Worm (Caenorhabditis elegans): ENCODE data around the gene ubc-1.

The ubc-1 gene

DNA sequence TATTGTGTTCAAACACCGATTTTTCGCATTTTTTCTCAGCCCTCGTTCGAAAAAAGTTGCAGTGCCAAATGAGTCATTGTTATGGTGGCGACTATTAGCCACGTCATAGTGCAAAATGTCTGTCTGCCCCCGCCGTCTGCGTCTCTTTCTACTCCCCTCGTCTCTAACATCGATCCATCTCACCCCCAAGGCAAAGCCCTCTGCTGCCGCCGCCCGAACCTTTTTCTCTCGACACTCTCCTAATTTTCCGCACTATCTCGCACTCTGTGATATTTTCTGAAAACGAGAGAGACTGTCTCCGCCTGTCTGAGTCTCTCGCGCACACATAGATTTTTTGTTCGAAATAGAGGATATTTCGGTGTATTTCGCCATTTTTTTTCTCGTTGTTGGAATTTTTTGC lies 9.7 kb upstream of the ubc-1 start:
- TF ChIP-seq ham-2 (GFP tag; optimal IDR thresholded peaks at IDR 0.05) (peak; percentile 17), ztf-11 (tag; optimal IDR thresholded peaks at IDR 0.05) (no peak), nhr-237 (tag; optimal IDR thresholded peaks at IDR 0.05) (peak; percentile 17), nhr-2 (tag; optimal IDR thresholded peaks at IDR 0.05) (no peak), unc-120 (tag; optimal IDR thresholded peaks at IDR 0.05; ENCODE audit: poor library complexity, severe bottlenecking) (peak; percentile 36), lsy-2 (tag; optimal IDR thresholded peaks at IDR 0.05) (no peak), unc-62 (GFP tag; optimal IDR thresholded peaks at IDR 0.05) (peak; percentile 19), zip-8 (tag; optimal IDR thresholded peaks at IDR 0.05) (no peak), ces-1 (GFP tag; optimal IDR thresholded peaks at IDR 0.05) (peak; percentile 56)

DNA sequence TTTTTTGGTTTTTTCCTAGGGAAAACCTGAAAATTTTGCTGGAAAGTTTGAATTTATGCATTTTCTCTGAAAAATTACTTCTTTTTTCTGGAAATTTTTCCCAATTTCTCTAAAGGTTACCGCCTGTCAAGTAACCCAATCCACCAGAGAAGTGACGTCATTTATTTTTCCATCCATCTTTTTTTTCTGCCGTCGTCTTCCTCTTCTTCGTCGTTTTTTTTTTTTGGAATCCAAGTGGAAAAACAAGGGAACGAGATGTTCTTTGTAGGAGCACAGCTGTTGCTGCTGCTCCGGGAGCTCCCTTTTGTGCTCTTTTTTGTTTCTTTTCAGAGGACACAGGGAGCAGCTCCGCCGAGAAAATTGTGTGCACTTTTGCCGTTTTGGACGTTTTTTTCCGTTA lies 8.5 kb upstream of the ubc-1 start:
- TF ChIP-seq sem-2 (GFP tag; optimal IDR thresholded peaks at IDR 0.05) (no peak), nhr-12 (tag; optimal IDR thresholded peaks at IDR 0.05) (no peak), blmp-1 (tag; optimal IDR thresholded peaks at IDR 0.05) (no peak), nhr-28 (tag; optimal IDR thresholded peaks at IDR 0.05) (no peak), lin-13 (tag; optimal IDR thresholded peaks at IDR 0.05) (no peak), nhr-237 (tag; optimal IDR thresholded peaks at IDR 0.05) (no peak), pha-4 (tag; optimal IDR thresholded peaks at IDR 0.05) (no peak), nhr-76 (tag; optimal IDR thresholded peaks at IDR 0.05) (no peak), ham-2 (GFP tag; optimal IDR thresholded peaks at IDR 0.05) (no peak), ceh-43 (GFP tag; optimal IDR thresholded peaks at IDR 0.05) (no peak), ceh-83 (GFP tag; optimal IDR thresholded peaks at IDR 0.05) (no peak), nhr-2 (tag; optimal IDR thresholded peaks at IDR 0.05) (no peak), ceh-39 (tag; optimal IDR thresholded peaks at IDR 0.05) (no peak), ztf-11 (tag; optimal IDR thresholded peaks at IDR 0.05) (no peak), elt-3 (tag; optimal IDR thresholded peaks at IDR 0.05) (no peak), hlh-1 (tag; optimal IDR thresholded peaks at IDR 0.05) (no peak), tbx-8 (GFP tag; optimal IDR thresholded peaks at IDR 0.05) (no peak), sptf-1 (tag; optimal IDR thresholded peaks at IDR 0.05) (no peak), unc-62 (GFP tag; optimal IDR thresholded peaks at IDR 0.05) (no peak)

DNA sequence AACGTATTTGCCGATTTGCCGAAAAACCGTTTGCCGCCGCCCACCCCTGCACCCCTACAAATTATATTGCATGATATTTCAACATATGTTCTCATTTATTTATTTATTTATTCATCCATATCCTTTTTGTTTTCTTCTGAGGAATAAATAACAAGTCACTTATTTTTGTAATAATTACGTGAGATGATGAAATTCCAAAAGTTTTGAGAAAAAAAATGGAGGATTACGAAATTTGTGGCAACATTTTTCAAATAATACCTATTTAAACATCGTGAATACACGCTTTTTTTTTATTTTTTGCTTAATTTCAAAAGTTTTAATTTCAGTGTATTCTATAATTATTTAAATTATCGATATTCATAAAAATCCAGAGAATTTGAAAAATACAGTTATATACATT lies 5.9 kb upstream of the ubc-1 start:
- TF ChIP-seq ceh-43 (GFP tag; optimal IDR thresholded peaks at IDR 0.05) (no peak), nhr-2 (tag; optimal IDR thresholded peaks at IDR 0.05) (no peak), elt-1 (tag; optimal IDR thresholded peaks at IDR 0.05; ENCODE audit: borderline replicate concordance, insufficient read depth) (no peak), tbx-8 (GFP tag; optimal IDR thresholded peaks at IDR 0.05) (no peak), ceh-83 (GFP tag; optimal IDR thresholded peaks at IDR 0.05) (no peak), unc-120 (tag; optimal IDR thresholded peaks at IDR 0.05; ENCODE audit: poor library complexity, severe bottlenecking) (no peak), sptf-1 (tag; optimal IDR thresholded peaks at IDR 0.05) (no peak), nhr-76 (tag; optimal IDR thresholded peaks at IDR 0.05) (no peak)

DNA sequence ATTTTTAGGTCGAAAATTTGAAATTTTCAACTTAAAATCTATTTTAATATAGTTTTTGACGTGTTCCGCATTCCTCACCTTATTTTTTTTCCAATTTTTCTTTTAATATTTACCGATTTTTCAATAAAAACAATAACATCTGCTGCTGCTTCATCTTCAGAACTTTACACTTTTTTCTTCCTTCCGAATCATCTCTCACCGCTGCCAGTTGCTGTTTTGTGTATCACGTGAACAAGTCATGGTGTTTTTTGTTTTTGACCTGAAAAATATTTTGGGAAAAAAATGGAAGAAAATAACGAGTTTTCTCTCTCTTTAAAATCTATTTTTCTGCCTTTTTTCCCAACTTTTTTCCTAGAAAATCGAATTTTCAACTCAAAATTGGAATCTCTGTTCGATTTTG lies 3.0 kb upstream of the ubc-1 start:
- peak; percentile 13 for TF ChIP-seq hlh-1 (tag; optimal IDR thresholded peaks at IDR 0.05)
- TF ChIP-seq snpc-4 (tag; optimal IDR thresholded peaks at IDR 0.05) = no peak

DNA sequence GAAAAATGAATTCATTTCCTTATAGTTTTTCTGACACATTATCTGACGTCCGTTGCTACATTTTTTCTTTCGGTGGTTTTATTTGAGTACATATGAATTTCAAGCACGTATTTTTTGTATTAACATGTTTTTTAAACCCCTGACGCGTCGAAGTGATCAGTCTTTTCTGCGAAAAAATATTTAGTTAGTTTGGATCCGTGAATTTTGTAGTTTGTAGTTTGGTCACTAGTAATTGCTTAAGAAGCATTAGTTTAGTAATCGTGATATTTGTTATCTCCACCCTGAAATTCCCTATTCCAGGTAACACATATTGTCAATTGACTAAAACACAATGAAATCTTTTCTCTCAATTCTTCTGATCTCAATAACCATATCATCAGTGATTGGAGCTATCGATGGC lies 5.9 kb downstream of the ubc-1 start, which contains the start of gene C35B1.7:
C35B1.7 (plus strand) TSS at position 301 of the 400 bp plus-strand sequence.
- TF ChIP-seq mls-2 (tag; optimal IDR thresholded peaks at IDR 0.05) (no peak), lsy-2 (tag; optimal IDR thresholded peaks at IDR 0.05) (no peak), ceh-43 (GFP tag; optimal IDR thresholded peaks at IDR 0.05) (no peak), flh-1 (GFP tag; optimal IDR thresholded peaks at IDR 0.05) (no peak), lin-32 (GFP tag; optimal IDR thresholded peaks at IDR 0.05) (no peak), unc-39 (tag; optimal IDR thresholded peaks at IDR 0.05) (no peak), blmp-1 (tag; optimal IDR thresholded peaks at IDR 0.05) (no peak), nhr-2 (tag; optimal IDR thresholded peaks at IDR 0.05) (no peak), unc-120 (tag; optimal IDR thresholded peaks at IDR 0.05; ENCODE audit: poor library complexity, severe bottlenecking) (no peak), drap-1 (GFP tag; optimal IDR thresholded peaks at IDR 0.05) (no peak), lin-13 (tag; optimal IDR thresholded peaks at IDR 0.05) (no peak), sem-2 (GFP tag; optimal IDR thresholded peaks at IDR 0.05) (no peak), nhr-12 (tag; optimal IDR thresholded peaks at IDR 0.05) (no peak), mab-5 (tag; optimal IDR thresholded peaks at IDR 0.05) (no peak), unc-62 (GFP tag; optimal IDR thresholded peaks at IDR 0.05) (no peak), nhr-237 (tag; optimal IDR thresholded peaks at IDR 0.05) (no peak), ztf-11 (tag; optimal IDR thresholded peaks at IDR 0.05) (no peak), bed-3 (GFP tag; optimal IDR thresholded peaks at IDR 0.05) (no peak), M03D4.4 (tag; optimal IDR thresholded peaks at IDR 0.05) (no peak), hlh-1 (tag; optimal IDR thresholded peaks at IDR 0.05) (no peak)
